Fruit fly (Drosophila melanogaster) whole organism: Measurements from ENCODE around the gene p38c.

Source experiments
- CG8478 ChIP-seq: fragments of >200 bp; optimal IDR thresholded peaks from 2 replicates; lab custom pipeline; 2018; ENCODE audit warnings: inconsistent platforms
- psq ChIP-seq: fragments of >200 bp; optimal IDR thresholded peaks from 2 replicates; lab custom pipeline; 2017

DNA sequence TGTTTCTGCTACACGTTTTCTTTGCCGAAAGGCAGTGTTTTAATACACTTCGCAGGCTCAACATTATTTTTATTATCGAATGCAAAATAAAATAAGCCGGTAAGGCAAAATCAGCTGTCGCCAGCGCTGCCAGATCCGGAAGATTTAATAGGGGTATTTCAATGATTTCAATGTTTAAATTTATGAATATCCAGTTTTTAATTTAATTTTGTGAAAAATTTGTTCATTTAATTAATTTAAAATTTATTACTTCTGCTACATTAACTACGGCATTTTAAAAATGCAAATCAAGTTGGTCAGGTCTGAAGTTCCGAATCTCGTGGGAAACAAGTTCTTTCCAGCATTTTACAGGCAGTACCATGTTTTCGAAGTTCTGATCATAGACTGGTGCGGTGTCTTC is 1.2 kb downstream of the p38c start, which contains the start of gene Slimp:
- TF ChIP-seq psq (lab: Kevin White, UChicago), result no peak
- TF ChIP-seq CG8478 (lab: Kevin White, UChicago), result no peak
